Worm (Caenorhabditis elegans) whole organism, L1 larva: ENCODE data around the gene rom-1.

ENCODE experiments used
- F16B12.6 ChIP-seq: fragments of 150-350 bp; optimal IDR thresholded peaks from 2 replicates; lab custom pipeline; 2014; ENCODE audit warnings: missing biosample characterization, missing genetic modification characterization
- aha-1 ChIP-seq: fragments of 150-350 bp; optimal IDR thresholded peaks from 2 replicates; lab custom pipeline; 2014; ENCODE audit warnings: missing biosample characterization, missing genetic modification characterization
- alr-1 ChIP-seq: fragments of 200-800 bp; sonication (Bioruptor generic); optimal IDR thresholded peaks from 2 replicates; lab custom pipeline; 2018; ENCODE audit warnings: borderline replicate concordance, mild to moderate bottlenecking, missing genetic modification characterization, missing compliant biosample characterization
- aly-2 ChIP-seq: fragments of 150-350 bp; optimal IDR thresholded peaks from 2 replicates; lab custom pipeline; 2014; ENCODE audit warnings: missing biosample characterization, missing genetic modification characterization
- blmp-1 ChIP-seq: fragments of 150-350 bp; optimal IDR thresholded peaks from 2 replicates; lab custom pipeline; 2014; ENCODE audit warnings: missing biosample characterization, missing genetic modification characterization
- ceh-8 ChIP-seq: fragments of 200-800 bp; sonication (Bioruptor generic); optimal IDR thresholded peaks from 2 replicates; lab custom pipeline; 2018; ENCODE audit warnings: mild to moderate bottlenecking, missing genetic modification characterization, moderate library complexity, missing compliant biosample characterization
- ceh-88 ChIP-seq: fragments of 200-800 bp; sonication (Bioruptor generic); IDR thresholded peaks from 2 replicates; pipeline ENCODE4 v1.3.6; 2022; ENCODE audit warnings: missing genetic modification characterization, missing compliant biosample characterization
- ceh-90 ChIP-seq: sonication (generic microtip); optimal IDR thresholded peaks from 2 replicates; lab custom pipeline; 2016; ENCODE audit warnings: missing genetic modification characterization, missing compliant biosample characterization
- dsc-1 ChIP-seq: sonication (generic microtip); optimal IDR thresholded peaks from 2 replicates; lab custom pipeline; 2016; ENCODE audit warnings: mild to moderate bottlenecking, missing genetic modification characterization, missing compliant biosample characterization
- efl-3 ChIP-seq: fragments of 200-800 bp; sonication (Bioruptor generic); optimal IDR thresholded peaks from 2 replicates; lab custom pipeline; 2018; ENCODE audit warnings: mild to moderate bottlenecking, missing genetic modification characterization, missing compliant biosample characterization
- egl-27 ChIP-seq, 2 experiments: fragments of 150-350 bp in 1 of 2; sonication (generic microtip); optimal IDR thresholded peaks; 3 replicates each; lab custom pipeline; 2017 to 2018; ENCODE audit warnings: missing biosample characterization in 2 of 2, missing genetic modification characterization in 2 of 2, missing genetic modification reagents in 2 of 2
- elt-2 ChIP-seq: sonication (generic microtip); optimal IDR thresholded peaks from 2 replicates; lab custom pipeline; 2016; ENCODE audit warnings: missing genetic modification characterization, mild to moderate bottlenecking, inconsistent platforms, missing compliant biosample characterization, missing genetic modification reagents
- elt-3 ChIP-seq, 6 experiments: fragments of 150-350 bp in 1 of 6; sonication (generic microtip); optimal IDR thresholded peaks; 2 replicates each; lab custom pipeline; 2017 to 2018; ENCODE audit warnings: missing biosample characterization in 6 of 6, missing genetic modification characterization in 6 of 6, inconsistent platforms in 1 of 6
- ets-5 ChIP-seq: fragments of 200-800 bp; sonication (Bioruptor generic); IDR thresholded peaks from 2 replicates; pipeline ENCODE4 v1.3.6; 2022; ENCODE audit warnings: missing genetic modification characterization, missing compliant biosample characterization
- fkh-10 ChIP-seq: sonication (generic microtip); optimal IDR thresholded peaks from 2 replicates; lab custom pipeline; 2017; ENCODE audit warnings: missing biosample characterization, missing genetic modification reagents, missing genetic modification characterization
- fos-1 ChIP-seq: fragments of 150-350 bp; optimal IDR thresholded peaks from 2 replicates; lab custom pipeline; 2014; ENCODE audit warnings: missing biosample characterization, missing genetic modification characterization
- grh-1 ChIP-seq: fragments of 200-800 bp; sonication (Bioruptor generic); IDR thresholded peaks from 2 replicates; pipeline ENCODE4 v1.3.6; 2022; ENCODE audit warnings: missing genetic modification reagents, missing genetic modification characterization, missing compliant biosample characterization
- hlh-17 ChIP-seq: fragments of 200-800 bp; sonication (Bioruptor generic); optimal IDR thresholded peaks from 2 replicates; lab custom pipeline; 2018; ENCODE audit warnings: missing genetic modification characterization, mild to moderate bottlenecking, missing compliant biosample characterization, moderate library complexity, borderline replicate concordance
- irx-1 ChIP-seq: sonication (generic microtip); optimal IDR thresholded peaks from 2 replicates; lab custom pipeline; 2016; ENCODE audit warnings: missing genetic modification characterization, missing compliant biosample characterization
- isw-1 ChIP-seq: fragments of 200-800 bp; sonication (Bioruptor generic); IDR thresholded peaks from 2 replicates; pipeline ENCODE4 v1.3.6; 2022; ENCODE audit warnings: missing genetic modification characterization, missing compliant biosample characterization
- jun-1 ChIP-seq: fragments of 150-350 bp; optimal IDR thresholded peaks from 2 replicates; lab custom pipeline; 2014; ENCODE audit warnings: missing biosample characterization, missing genetic modification reagents, missing genetic modification characterization
- lin-14 ChIP-seq: fragments of 200-800 bp; sonication (Bioruptor generic); optimal IDR thresholded peaks from 2 replicates; lab custom pipeline; 2018; ENCODE audit warnings: mild to moderate bottlenecking, missing genetic modification characterization, moderate library complexity, missing compliant biosample characterization
- lin-15B ChIP-seq: fragments of 150-350 bp; sonication (generic microtip); optimal IDR thresholded peaks from 3 replicates; lab custom pipeline; 2014; ENCODE audit warnings: missing biosample characterization, missing genetic modification characterization
- lin-35 ChIP-seq, 2 experiments: fragments of 150-350 bp; optimal IDR thresholded peaks; 2 replicates each; lab custom pipeline; 2014; ENCODE audit warnings: missing biosample characterization in 2 of 2, missing genetic modification characterization in 2 of 2, missing genetic modification reagents in 2 of 2
- lir-3 ChIP-seq: sonication (generic microtip); optimal IDR thresholded peaks from 2 replicates; lab custom pipeline; 2016; ENCODE audit warnings: mild to moderate bottlenecking, missing genetic modification characterization, moderate library complexity, missing compliant biosample characterization; ENCODE audit not compliant: poor library complexity
- mef-2 ChIP-seq: fragments of 150-350 bp; optimal IDR thresholded peaks from 2 replicates; lab custom pipeline; 2014; ENCODE audit warnings: missing biosample characterization, missing genetic modification characterization
- nhr-11 ChIP-seq: fragments of 150-350 bp; optimal IDR thresholded peaks from 2 replicates; lab custom pipeline; 2014; ENCODE audit warnings: missing biosample characterization, missing genetic modification characterization
- nhr-12 ChIP-seq: sonication (generic microtip); optimal IDR thresholded peaks from 2 replicates; lab custom pipeline; 2017; ENCODE audit warnings: missing biosample characterization, missing genetic modification characterization
- nhr-19 ChIP-seq: fragments of 200-800 bp; sonication (Bioruptor generic); conservative IDR thresholded peaks from 2 replicates; pipeline ENCODE4 v1.3.6; 2022; ENCODE audit warnings: missing genetic modification characterization, missing compliant biosample characterization
- nhr-20 ChIP-seq: sonication (generic microtip); optimal IDR thresholded peaks from 2 replicates; lab custom pipeline; 2016; ENCODE audit warnings: mild to moderate bottlenecking, missing genetic modification characterization, missing compliant biosample characterization
- nhr-237 ChIP-seq: fragments of 150-350 bp; optimal IDR thresholded peaks from 2 replicates; lab custom pipeline; 2014; ENCODE audit warnings: missing biosample characterization, missing genetic modification characterization
- nhr-28 ChIP-seq: fragments of 150-350 bp; optimal IDR thresholded peaks from 2 replicates; lab custom pipeline; 2014; ENCODE audit warnings: missing biosample characterization, missing genetic modification characterization
- nhr-47 ChIP-seq: sonication (generic microtip); optimal IDR thresholded peaks from 2 replicates; lab custom pipeline; 2016; ENCODE audit warnings: mild to moderate bottlenecking, missing genetic modification characterization, moderate library complexity, missing compliant biosample characterization
- nhr-71 ChIP-seq: sonication (generic microtip); optimal IDR thresholded peaks from 2 replicates; lab custom pipeline; 2016; ENCODE audit warnings: mild to moderate bottlenecking, missing genetic modification characterization, moderate library complexity, missing compliant biosample characterization
- nhr-85 ChIP-seq: sonication (generic microtip); peaks from one replicate; lab custom pipeline; 2016; ENCODE audit warnings: missing genetic modification characterization, inconsistent platforms, missing compliant biosample characterization
- nhr-90 ChIP-seq: sonication (generic microtip); optimal IDR thresholded peaks from 2 replicates; lab custom pipeline; 2016; ENCODE audit warnings: mild to moderate bottlenecking, missing genetic modification characterization, missing compliant biosample characterization; ENCODE audit not compliant: poor library complexity
- pag-3 ChIP-seq: sonication (generic microtip); optimal IDR thresholded peaks from 2 replicates; lab custom pipeline; 2017; ENCODE audit warnings: missing genetic modification characterization, mild to moderate bottlenecking, missing compliant biosample characterization, antibody characterized with exemption, borderline replicate concordance; ENCODE audit not compliant: insufficient read depth
- pax-3 ChIP-seq: fragments of 200-800 bp; sonication (Bioruptor generic); optimal IDR thresholded peaks from 2 replicates; lab custom pipeline; 2018; ENCODE audit warnings: mild to moderate bottlenecking, missing genetic modification characterization, moderate library complexity, missing compliant biosample characterization
- pqm-1 ChIP-seq: sonication (generic microtip); optimal IDR thresholded peaks from 3 replicates; lab custom pipeline; 2017; ENCODE audit warnings: missing biosample characterization, missing genetic modification characterization
- rnt-1 ChIP-seq: sonication (generic microtip); optimal IDR thresholded peaks from 2 replicates; lab custom pipeline; 2016; ENCODE audit warnings: mild to moderate bottlenecking, missing genetic modification characterization, moderate library complexity, missing compliant biosample characterization
- skn-1 ChIP-seq: fragments of 150-350 bp; optimal IDR thresholded peaks from 2 replicates; lab custom pipeline; 2014; ENCODE audit warnings: missing biosample characterization, missing genetic modification characterization
- snpc-4 ChIP-seq: fragments of 150-350 bp; optimal IDR thresholded peaks from 2 replicates; lab custom pipeline; 2014; ENCODE audit warnings: missing biosample characterization, missing genetic modification characterization
- sptf-1 ChIP-seq: fragments of 150-350 bp; optimal IDR thresholded peaks from 2 replicates; lab custom pipeline; 2014; ENCODE audit warnings: missing biosample characterization, missing genetic modification characterization
- tbx-2 ChIP-seq: sonication (generic microtip); optimal IDR thresholded peaks from 2 replicates; lab custom pipeline; 2016; ENCODE audit warnings: missing genetic modification characterization, missing compliant biosample characterization
- unc-130 ChIP-seq: fragments of 150-350 bp; optimal IDR thresholded peaks from 2 replicates; lab custom pipeline; 2017; ENCODE audit warnings: missing biosample characterization, missing genetic modification characterization, inconsistent platforms
- unc-62 ChIP-seq: fragments of 150-350 bp; optimal IDR thresholded peaks from 2 replicates; lab custom pipeline; 2014; ENCODE audit warnings: missing biosample characterization, missing genetic modification reagents, missing genetic modification characterization
- unc-86 ChIP-seq: sonication (generic microtip); optimal IDR thresholded peaks from 2 replicates; lab custom pipeline; 2016; ENCODE audit warnings: missing genetic modification characterization, missing compliant biosample characterization
- unc-98 ChIP-seq: fragments of 200-800 bp; sonication (Bioruptor generic); IDR thresholded peaks from 2 replicates; pipeline ENCODE4 v1.3.6; 2022; ENCODE audit warnings: missing genetic modification characterization, missing compliant biosample characterization
- vab-15 ChIP-seq: sonication (generic microtip); optimal IDR thresholded peaks from 2 replicates; lab custom pipeline; 2017; ENCODE audit warnings: missing genotype, mild to moderate bottlenecking, missing genetic modification characterization, missing compliant biosample characterization
- ztf-4 ChIP-seq: fragments of 150-350 bp; optimal IDR thresholded peaks from 2 replicates; lab custom pipeline; 2014; ENCODE audit warnings: missing biosample characterization, missing genetic modification characterization

rom-1 gene

ce11 chrIII:4905405-4905804, 1.6 kb upstream of the rom-1 start, which contains the start of gene F26F4.8 (continued):
- TF ChIP-seq ceh-88 (GFP tag; lab: Robert Waterston, UW) (no peak), rnt-1 (tag; lab: Kevin White, UChicago) (peak; percentile 59), lin-35 (GFP tag; optimal IDR thresholded peaks at IDR 0.05; lab: Kevin White, UChicago) (peak; percentile 77 to 83), ceh-8 (no peak), nhr-12 (tag; lab: Kevin White, UChicago) (no peak), ets-5 (GFP tag; lab: Robert Waterston, UW) (no peak), skn-1 (tag; lab: Kevin White, UChicago) (no peak), egl-27 (tag; optimal IDR thresholded peaks at IDR 0.05; lab: Kevin White, UChicago) (no peak), blmp-1 (tag; lab: Kevin White, UChicago) (no peak), nhr-71 (peak; percentile 68), grh-1 (GFP tag; lab: Robert Waterston, UW) (no peak), nhr-11 (tag; lab: Kevin White, UChicago) (no peak), jun-1 (tag; lab: Kevin White, UChicago) (no peak), nhr-47 (tag; lab: Kevin White, UChicago) (peak; percentile 66), unc-98 (GFP tag; lab: Robert Waterston, UW) (peak; percentile 65), tbx-2 (tag; lab: Kevin White, UChicago) (peak; percentile 70), fkh-10 (no peak), ztf-4 (tag; lab: Kevin White, UChicago) (no peak), snpc-4 (tag; lab: Kevin White, UChicago) (peak; percentile 16), lin-15B (peak; percentile 30), aha-1 (tag; lab: Kevin White, UChicago) (no peak), nhr-90 (tag; lab: Kevin White, UChicago) (peak; percentile 63), alr-1 (no peak), dsc-1 (tag; lab: Kevin White, UChicago) (peak; percentile 53), pax-3 (tag; lab: Kevin White, UChicago) (peak; percentile 69), mef-2 (tag; lab: Kevin White, UChicago) (no peak), nhr-20 (peak; percentile 46), isw-1 (GFP tag; lab: Robert Waterston, UW) (peak; percentile 37), sptf-1 (tag; lab: Kevin White, UChicago) (no peak), lir-3 (tag; lab: Kevin White, UChicago) (peak; percentile 82), pag-3 (peak; percentile 73), hlh-17 (no peak), irx-1 (peak; percentile 88), F16B12.6 (tag; lab: Kevin White, UChicago) (no peak), unc-86 (tag; lab: Kevin White, UChicago) (peak; percentile 26), pqm-1 (tag; lab: Kevin White, UChicago) (no peak), lin-14 (peak; percentile 64), nhr-28 (tag; lab: Kevin White, UChicago) (no peak), vab-15 (tag; lab: Kevin White, UChicago) (no peak), elt-3 (tag; optimal IDR thresholded peaks at IDR 0.05; lab: Kevin White, UChicago) (no peak), fos-1 (no peak), efl-3 (GFP tag; lab: Kevin White, UChicago) (no peak), aly-2 (tag; lab: Kevin White, UChicago) (no peak)
- TF ChIP-seq, all 84 proteins: peak for 33

- no peak for TF ChIP-seq irx-1
- peak in 1 of 6 experiments; percentile 51 for TF ChIP-seq elt-3 (tag; optimal IDR thresholded peaks at IDR 0.05; lab: Kevin White, UChicago)
- TF ChIP-seq lin-14 = peak; percentile 16
- peak; percentile 63 for TF ChIP-seq blmp-1 (tag; lab: Kevin White, UChicago)
- TF ChIP-seq nhr-85 (tag; lab: Kevin White, UChicago) = peak; percentile 8
- no peak for TF ChIP-seq pqm-1 (tag; lab: Kevin White, UChicago)
- no peak for TF ChIP-seq unc-62 (GFP tag; lab: Kevin White, UChicago)
- no peak for TF ChIP-seq tbx-2 (tag; lab: Kevin White, UChicago)
- no peak for TF ChIP-seq lin-15B
- TF ChIP-seq nhr-19 (GFP tag; lab: Robert Waterston, UW) = no peak
- TF ChIP-seq ets-5 (GFP tag; lab: Robert Waterston, UW) = no peak
- TF ChIP-seq snpc-4 (tag; lab: Kevin White, UChicago) = no peak
- no peak for TF ChIP-seq nhr-237
- TF ChIP-seq nhr-28 (tag; lab: Kevin White, UChicago) = no peak
- TF ChIP-seq elt-2 (tag; lab: Kevin White, UChicago) = peak; percentile 32
- TF ChIP-seq ceh-90 = no peak
- TF ChIP-seq unc-130 (tag; lab: Kevin White, UChicago) = no peak
These were observed 631 bp upstream of the rom-1 start for ce11 chrIII:4906365-4906764.
